Fruit fly (Drosophila melanogaster) whole organism, embryonic: ENCODE results near the gene Girdin.

Experiments
- BtbVII ChIP-seq: fragments of 200-800 bp; sonication (Bioruptor generic); optimal IDR thresholded peaks from 3 replicates; lab custom pipeline; 2017; ENCODE audit warnings: missing biosample characterization, mild to moderate bottlenecking, missing genetic modification characterization
- CG14050 ChIP-seq: fragments of 200-800 bp; sonication (Bioruptor generic); IDR thresholded peaks from 3 replicates; pipeline ENCODE4 v1.3.6; 2022; ENCODE audit warnings: missing biosample characterization, missing genetic modification characterization
- CG15601 ChIP-seq: fragments of 200-800 bp; sonication (Bioruptor generic); optimal IDR thresholded peaks from 3 replicates; lab custom pipeline; 2019; ENCODE audit warnings: missing biosample characterization, mild to moderate bottlenecking, missing genetic modification characterization, moderate library complexity
- CG16813 ChIP-seq: fragments of 200-800 bp; sonication (Bioruptor generic); IDR thresholded peaks from 3 replicates; pipeline ENCODE4 v1.3.6; 2022; ENCODE audit warnings: missing biosample characterization, missing genetic modification characterization; ENCODE audit not compliant: partially characterized antibody
- CG1792 ChIP-seq: fragments of 200-800 bp; sonication (Bioruptor generic); optimal IDR thresholded peaks from 2 replicates; lab custom pipeline; 2016; ENCODE audit warnings: missing biosample characterization, missing genetic modification characterization
- CG43689 ChIP-seq: fragments of 200-800 bp; sonication (Bioruptor generic); IDR thresholded peaks from 2 replicates; pipeline ENCODE4 v1.3.6; 2022; ENCODE audit warnings: missing biosample characterization, missing genetic modification characterization
- CG4617 ChIP-seq: fragments of 200-800 bp; sonication (Bioruptor generic); optimal IDR thresholded peaks from 3 replicates; lab custom pipeline; 2016; ENCODE audit warnings: missing biosample characterization, missing genetic modification characterization, borderline replicate concordance
- CG4707 ChIP-seq: fragments of 200-800 bp; sonication (Bioruptor generic); optimal IDR thresholded peaks from 2 replicates; lab custom pipeline; 2018; ENCODE audit warnings: missing biosample characterization, mild to moderate bottlenecking, missing genetic modification characterization, moderate library complexity
- CG5953 ChIP-seq: fragments of 200-800 bp; sonication (Bioruptor generic); IDR thresholded peaks from 2 replicates; pipeline ENCODE4 v1.3.6; 2022; ENCODE audit warnings: missing biosample characterization, missing genetic modification characterization
- CG6272 ChIP-seq: fragments of 200-800 bp; sonication (Bioruptor generic); IDR thresholded peaks from 2 replicates; pipeline ENCODE4 v1.3.6; 2022; ENCODE audit warnings: missing biosample characterization, missing genetic modification characterization
- CG6683 ChIP-seq: fragments of 200-800 bp; sonication (Bioruptor generic); optimal IDR thresholded peaks from 2 replicates; lab custom pipeline; 2017; ENCODE audit warnings: missing biosample characterization, mild to moderate bottlenecking, missing genetic modification characterization, missing genetic modification reagents
- CG7745 ChIP-seq: fragments of 200-800 bp; sonication (Bioruptor generic); optimal IDR thresholded peaks from 2 replicates; lab custom pipeline; 2018; ENCODE audit warnings: missing biosample characterization, mild to moderate bottlenecking, missing genetic modification characterization, moderate library complexity
- Camta ChIP-seq: fragments of 200-800 bp; sonication (Bioruptor generic); optimal IDR thresholded peaks from 2 replicates; lab custom pipeline; 2016; ENCODE audit warnings: missing biosample characterization, missing genetic modification characterization
- Dll ChIP-seq: fragments of 200-800 bp; sonication (Bioruptor generic); IDR thresholded peaks from 4 replicates; pipeline ENCODE4 v1.3.6; 2022; ENCODE audit warnings: missing biosample characterization, missing genetic modification characterization; ENCODE audit not compliant: partially characterized antibody
- Drgx ChIP-seq: fragments of 200-800 bp; sonication (Bioruptor generic); IDR thresholded peaks from 2 replicates; pipeline ENCODE4 v1.3.6; 2022; ENCODE audit warnings: missing biosample characterization, missing genetic modification characterization
- GATAe ChIP-seq: fragments of 200-800 bp; sonication (Bioruptor generic); conservative IDR thresholded peaks from 2 replicates; pipeline ENCODE4 v1.3.6; 2022; ENCODE audit warnings: missing biosample characterization, missing genetic modification characterization
- HLH54F ChIP-seq: fragments of 200-800 bp; sonication (Bioruptor generic); optimal IDR thresholded peaks from 3 replicates; lab custom pipeline; 2016; ENCODE audit warnings: missing biosample characterization, missing genetic modification characterization
- Hr39 ChIP-seq: fragments of >200 bp; optimal IDR thresholded peaks from 2 replicates; lab custom pipeline; 2017
- Mes4 ChIP-seq: fragments of 200-800 bp; sonication (Bioruptor generic); optimal IDR thresholded peaks from 2 replicates; lab custom pipeline; 2016; ENCODE audit warnings: missing biosample characterization, missing genetic modification characterization
- Nf-YB ChIP-seq: fragments of 200-800 bp; sonication (Bioruptor generic); optimal IDR thresholded peaks from 3 replicates; lab custom pipeline; 2019; ENCODE audit warnings: missing biosample characterization, mild to moderate bottlenecking, missing genetic modification characterization, moderate library complexity
- Ptx1 ChIP-seq: fragments of 200-800 bp; sonication (Bioruptor generic); IDR thresholded peaks from 2 replicates; pipeline ENCODE4 v1.3.6; 2022; ENCODE audit warnings: missing biosample characterization, missing genetic modification characterization
- Rfx ChIP-seq: fragments of 200-800 bp; sonication (Bioruptor generic); IDR thresholded peaks from 2 replicates; pipeline ENCODE4 v1.3.6; 2022; ENCODE audit warnings: missing biosample characterization, missing genetic modification characterization
- YL-1 ChIP-seq: fragments of 200-800 bp; sonication (Bioruptor generic); optimal IDR thresholded peaks from 3 replicates; lab custom pipeline; 2017; ENCODE audit warnings: missing biosample characterization, mild to moderate bottlenecking, missing genetic modification characterization
- al ChIP-seq: fragments of 200-800 bp; sonication (Bioruptor generic); IDR thresholded peaks from 2 replicates; pipeline ENCODE4 v1.3.6; 2022; ENCODE audit warnings: missing biosample characterization, missing genetic modification characterization
- aop ChIP-seq: fragments of 200-800 bp; sonication (Bioruptor generic); IDR thresholded peaks from 2 replicates; pipeline ENCODE4 v1.3.6; 2022; ENCODE audit warnings: missing biosample characterization, missing genetic modification characterization
- dm ChIP-seq: fragments of 200-800 bp; sonication (Bioruptor generic); optimal IDR thresholded peaks from 3 replicates; lab custom pipeline; 2016; ENCODE audit warnings: missing biosample characterization, missing genetic modification characterization
- dmrt99B ChIP-seq: fragments of 200-800 bp; sonication (Bioruptor generic); optimal IDR thresholded peaks from 2 replicates; lab custom pipeline; 2018; ENCODE audit warnings: missing biosample characterization, mild to moderate bottlenecking, missing genetic modification characterization, moderate library complexity
- gt ChIP-seq: fragments of 200-800 bp; sonication (Bioruptor generic); IDR thresholded peaks from 2 replicates; pipeline ENCODE4 v1.3.6; 2022; ENCODE audit warnings: missing biosample characterization, missing genetic modification characterization
- jing ChIP-seq: fragments of 200-800 bp; sonication (Bioruptor generic); optimal IDR thresholded peaks from 2 replicates; lab custom pipeline; 2018; ENCODE audit warnings: missing biosample characterization, mild to moderate bottlenecking, missing genetic modification characterization
- jumu ChIP-seq: fragments of 200-800 bp; sonication (Bioruptor generic); optimal IDR thresholded peaks from 3 replicates; lab custom pipeline; 2016; ENCODE audit warnings: missing biosample characterization, missing genetic modification characterization
- kah ChIP-seq: fragments of 200-800 bp; sonication (Bioruptor generic); optimal IDR thresholded peaks from 2 replicates; lab custom pipeline; 2018; ENCODE audit warnings: missing biosample characterization, mild to moderate bottlenecking, missing genetic modification characterization
- knrl ChIP-seq: fragments of 200-800 bp; sonication (Bioruptor generic); IDR thresholded peaks from 3 replicates; pipeline ENCODE4 v1.3.6; 2022; ENCODE audit warnings: missing biosample characterization, missing genetic modification characterization; ENCODE audit not compliant: partially characterized antibody
- lov ChIP-seq, 2 experiments: fragments of 200-800 bp in 1 of 2; fragments of >200 bp in 1 of 2; sonication (Bioruptor generic) in 1 of 2; IDR thresholded peaks in 1 of 2; optimal IDR thresholded peaks in 1 of 2; 2 replicates in 1 of 2; 3 replicates in 1 of 2; pipeline versions ENCODE4 v1.3.6 to Lab custom; 2017 to 2022; ENCODE audit warnings: missing biosample characterization in 1 of 2, missing genetic modification characterization in 1 of 2
- maf-S ChIP-seq: fragments of 200-800 bp; sonication (Bioruptor generic); optimal IDR thresholded peaks from 2 replicates; lab custom pipeline; 2016; ENCODE audit warnings: missing biosample characterization, missing genetic modification characterization
- mam ChIP-seq: fragments of 200-800 bp; sonication (Bioruptor generic); optimal IDR thresholded peaks from 3 replicates; lab custom pipeline; 2016; ENCODE audit warnings: missing biosample characterization, missing genetic modification characterization
- pzg ChIP-seq: fragments of 200-800 bp; sonication (Bioruptor generic); optimal IDR thresholded peaks from 3 replicates; lab custom pipeline; 2018; ENCODE audit warnings: missing biosample characterization, mild to moderate bottlenecking, missing genetic modification characterization, moderate library complexity
- scrt ChIP-seq: fragments of 200-800 bp; sonication (Bioruptor generic); optimal IDR thresholded peaks from 2 replicates; lab custom pipeline; 2018; ENCODE audit warnings: missing biosample characterization, mild to moderate bottlenecking, missing genetic modification characterization, moderate library complexity
- sima ChIP-seq: fragments of 200-800 bp; sonication (Bioruptor generic); optimal IDR thresholded peaks from 2 replicates; lab custom pipeline; 2016; ENCODE audit warnings: missing biosample characterization, missing genetic modification characterization
- toy ChIP-seq: fragments of 200-800 bp; sonication (Bioruptor generic); IDR thresholded peaks from 2 replicates; pipeline ENCODE4 v1.3.6; 2022; ENCODE audit warnings: missing biosample characterization, missing genetic modification characterization
- zfh1 ChIP-seq: fragments of 200-800 bp; sonication (Bioruptor generic); IDR thresholded peaks from 3 replicates; pipeline ENCODE4 v1.3.6; 2022; ENCODE audit warnings: missing biosample characterization, missing genetic modification characterization

The Girdin gene

DNA sequence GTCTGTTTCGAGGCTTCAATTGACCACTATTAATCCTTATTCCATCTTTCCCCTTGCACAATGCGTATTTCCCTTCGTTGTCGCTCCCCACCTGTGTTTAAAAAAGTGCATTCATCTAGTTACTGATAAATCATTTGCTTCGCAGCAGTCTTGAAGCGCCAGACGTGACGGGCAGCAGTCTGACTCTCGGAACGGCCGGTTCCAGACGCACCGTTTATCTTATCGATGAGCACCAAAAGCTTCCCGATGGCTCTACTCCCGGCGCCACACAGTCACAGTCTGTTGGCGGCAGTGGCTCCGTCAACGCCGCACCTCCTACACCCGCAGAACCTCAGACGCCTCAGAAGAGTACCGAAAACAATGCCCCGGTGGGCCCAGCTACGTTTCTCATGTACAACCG lies 5.4 kb downstream of the Girdin start, which contains the start of gene CG42494:
Gene CG42494 (plus strand): TSS at position 301 of the 400 bp plus-strand sequence.
- TF ChIP-seq maf-S (GFP tag; lab: Kevin White, UChicago) (no peak), CG6272 (no peak), CG6683 (GFP tag; lab: Kevin White, UChicago) (no peak), sima (no peak), CG1792 (GFP tag; lab: Kevin White, UChicago) (no peak), jing (GFP tag; lab: Kevin White, UChicago) (no peak), BtbVII (GFP tag; lab: Kevin White, UChicago) (no peak), zfh1 (GFP tag; lab: Robert Waterston, UW) (no peak), Ptx1 (GFP tag; lab: Robert Waterston, UW) (no peak)
- TF ChIP-seq, all 482 proteins: peak for 0

DNA sequence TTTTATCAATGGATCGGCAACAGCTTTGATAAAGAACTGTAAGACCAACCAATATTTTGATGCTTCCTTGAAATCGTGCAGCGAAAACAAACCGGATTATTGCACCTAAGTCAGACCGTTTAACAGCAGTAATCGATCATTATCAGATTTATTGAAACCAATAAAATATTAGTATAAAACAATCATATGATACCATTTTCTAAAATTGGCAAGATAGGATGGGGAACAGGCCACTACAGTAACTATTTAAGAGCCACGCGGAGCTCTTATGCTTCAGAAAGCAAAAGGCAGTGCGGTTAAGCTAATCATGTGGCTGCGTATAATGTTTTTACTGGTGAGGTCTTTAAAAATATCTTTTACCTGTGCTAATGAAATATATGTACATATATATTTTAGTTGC lies 7.6 kb downstream of the Girdin start, which contains the start of gene CG32284:
Gene CG32284 (plus strand): TSS at position 301 of the 400 bp plus-strand sequence.
- TF ChIP-seq CG4617 (GFP tag; lab: Kevin White, UChicago) (no peak), CG7745 (no peak), HLH54F (GFP tag; lab: Kevin White, UChicago) (no peak), CG16813 (no peak), CG5953 (no peak), mam (GFP tag; lab: Kevin White, UChicago) (no peak), pzg (GFP tag; lab: Kevin White, UChicago) (no peak), dmrt99B (no peak)
- TF ChIP-seq, all 482 proteins: peak for 0

DNA sequence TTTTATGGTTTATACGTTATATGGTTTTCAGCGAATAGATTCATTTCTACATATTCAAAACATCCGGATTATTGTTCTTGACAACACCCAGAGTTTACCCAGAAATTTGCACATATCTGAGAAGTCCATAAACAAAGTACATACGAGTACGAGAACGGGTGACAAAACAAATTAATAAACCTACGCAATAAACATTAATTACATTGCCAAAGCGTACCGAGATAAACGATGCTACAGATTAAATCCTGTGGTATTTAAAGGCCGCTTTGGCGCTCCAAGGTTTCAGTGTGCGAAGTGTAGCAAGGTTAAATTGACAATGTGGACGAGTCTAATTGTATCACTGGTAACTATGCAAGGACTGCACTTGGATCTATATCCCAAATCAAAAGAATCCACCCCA lies 8.5 kb downstream of the Girdin start, which contains the start of gene CG14957:
Gene CG14957 (plus strand): TSS at position 301 of the 400 bp plus-strand sequence.
- TF ChIP-seq gt (GFP tag; lab: Robert Waterston, UW) (no peak), CG4707 (GFP tag; lab: Kevin White, UChicago) (no peak), Rfx (GFP tag; lab: Robert Waterston, UW) (0 out of 2 replicates have a peak, but pooled peaks have one; percentile 12), Drgx (GFP tag; lab: Robert Waterston, UW) (no peak), kah (no peak), Nf-YB (GFP tag; lab: Kevin White, UChicago) (no peak), knrl (GFP tag; lab: Robert Waterston, UW) (no peak), Dll (GFP tag; lab: Robert Waterston, UW) (no peak), Mes4 (GFP tag; lab: Kevin White, UChicago) (no peak)

DNA sequence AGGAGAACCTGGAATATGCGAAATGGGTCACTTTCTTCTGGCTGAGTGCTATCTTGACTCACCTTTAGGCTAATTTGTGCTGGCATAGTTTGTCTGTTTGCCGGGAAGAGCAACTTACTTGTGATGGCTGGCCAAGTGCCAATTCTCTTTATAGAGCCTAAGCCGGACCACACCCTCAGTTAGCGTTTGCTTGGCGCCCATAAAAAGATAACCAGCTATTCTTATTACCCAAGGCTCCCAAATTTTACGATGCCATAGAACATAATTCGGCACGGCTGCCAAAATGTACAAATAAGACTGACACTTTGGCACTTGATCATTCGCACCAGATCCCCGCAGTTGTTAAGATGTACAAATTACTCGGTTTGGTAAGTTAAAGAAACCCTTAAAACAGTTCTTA lies 10.9 kb downstream of the Girdin start, which contains the start of the genes CG42525 and CG14958:
Gene CG42525 (minus strand): TSS at position 101 of the 400 bp plus-strand sequence.
Gene CG14958 (plus strand): TSS at position 332 of the 400 bp plus-strand sequence.
- TF ChIP-seq jumu (no peak), al (no peak), scrt (no peak), dm (GFP tag; lab: Kevin White, UChicago) (no peak), toy (GFP tag; lab: Robert Waterston, UW) (no peak), CG43689 (GFP tag; lab: Robert Waterston, UW) (no peak), aop (GFP tag; lab: Robert Waterston, UW) (no peak), GATAe (GFP tag; lab: Robert Waterston, UW) (no peak), CG15601 (tag; lab: Kevin White, UChicago) (no peak), lov (optimal IDR thresholded peaks at IDR 0.05; lab: Kevin White, UChicago) (no peak), lov (GFP tag; IDR thresholded peaks at IDR 0.05; lab: Robert Waterston, UW) (no peak), Camta (GFP tag; lab: Kevin White, UChicago) (no peak), CG14050 (no peak), Hr39 (lab: Kevin White, UChicago) (no peak), YL-1 (GFP tag; lab: Kevin White, UChicago) (no peak)
